Worm (Caenorhabditis elegans): ENCODE results near the gene mrpl-12.

The mrpl-12 gene

ce11 chrIII:10717479-10717878, 9.9 kb downstream of the mrpl-12 start (continued):
- TF ChIP-seq chd-7 (tag; optimal IDR thresholded peaks at IDR 0.05) (peak; percentile 60), F55B11.4 (tag; optimal IDR thresholded peaks at IDR 0.05; ENCODE audit: borderline replicate concordance, insufficient read depth) (no peak), xnd-1 (tag; optimal IDR thresholded peaks at IDR 0.05) (no peak), ZK185.1 (tag; optimal IDR thresholded peaks at IDR 0.05; ENCODE audit: poor library complexity, severe bottlenecking) (peak; percentile 69), let-526 (GFP tag; IDR thresholded peaks at IDR 0.05) (no peak; the same call in 1 of the 2 replicates), nhr-90 (tag; optimal IDR thresholded peaks at IDR 0.05) (no peak), snpc-1.1 (tag; optimal IDR thresholded peaks at IDR 0.05; ENCODE audit: insufficient read depth) (no peak), hrde-1 (tag; optimal IDR thresholded peaks at IDR 0.05; ENCODE audit: borderline replicate concordance) (no peak), B0336.3 (GFP tag; IDR thresholded peaks at IDR 0.05) (no peak), ets-4 (GFP tag; optimal IDR thresholded peaks at IDR 0.05) (no peak), lin-35 (GFP tag; optimal IDR thresholded peaks at IDR 0.05) (no peak), somi-1 (GFP tag; optimal IDR thresholded peaks at IDR 0.05) (peak; percentile 89), bed-2 (GFP tag; IDR thresholded peaks at IDR 0.05) (no peak), ztf-26 (tag; optimal IDR thresholded peaks at IDR 0.05) (peak; percentile 65), nhr-27 (tag; optimal IDR thresholded peaks at IDR 0.05) (no peak), C17E4.6 (GFP tag; IDR thresholded peaks at IDR 0.05) (no peak), cebp-2 (GFP tag; IDR thresholded peaks at IDR 0.05) (no peak), let-607 (tag; optimal IDR thresholded peaks at IDR 0.05) (peak in 1 of 2 experiments; percentile 6), C06A6.2 (GFP tag; conservative IDR thresholded peaks at IDR 0.05) (peak; percentile 53; the same call in 1 of the 2 replicates), ceh-58 (GFP tag; IDR thresholded peaks at IDR 0.05) (no peak), lir-1 (GFP tag; conservative IDR thresholded peaks at IDR 0.05) (no peak; the same call in 1 of the 2 replicates), F22D6.2 (tag; optimal IDR thresholded peaks at IDR 0.05) (peak; percentile 65), ztf-18 (tag; optimal IDR thresholded peaks at IDR 0.05) (peak; percentile 3), mcd-1 (GFP tag; IDR thresholded peaks at IDR 0.05) (peak; percentile 6; the same call in 1 of the 2 replicates), F37B4.10 (GFP tag; IDR thresholded peaks at IDR 0.05) (0 out of 2 replicates have a peak, but pooled peaks have one; percentile 52), dox-1 (GFP tag; IDR thresholded peaks at IDR 0.05) (peak; percentile 57; the same call in 1 of the 2 replicates), fkh-3 (tag; optimal IDR thresholded peaks at IDR 0.05) (no peak), lin-40 (tag; optimal IDR thresholded peaks at IDR 0.05) (peak; percentile 83), B0261.1 (tag; optimal IDR thresholded peaks at IDR 0.05) (no peak), T07F8.4 (tag; optimal IDR thresholded peaks at IDR 0.05) (no peak), ama-1 (optimal IDR thresholded peaks at IDR 0.05) (peak; percentile 75), ama-1 (GFP tag; optimal IDR thresholded peaks at IDR 0.05) (no peak), nfyb-1 (GFP tag; IDR thresholded peaks at IDR 0.05) (peak; percentile 80), repo-1 (tag; optimal IDR thresholded peaks at IDR 0.05) (no peak), egrh-3 (GFP tag; IDR thresholded peaks at IDR 0.05) (no peak), ceh-40 (GFP tag; IDR thresholded peaks at IDR 0.05) (0 out of 2 replicates have a peak, but pooled peaks have one; percentile 37), ceh-27 (GFP tag; optimal IDR thresholded peaks at IDR 0.05) (peak; percentile 32), efl-1 (GFP tag; optimal IDR thresholded peaks at IDR 0.05) (no peak), pbrm-1 (GFP tag; IDR thresholded peaks at IDR 0.05) (0 out of 2 replicates have a peak, but pooled peaks have one; percentile 7), madf-6 (GFP tag; IDR thresholded peaks at IDR 0.05) (no peak), aptf-2 (GFP tag; conservative IDR thresholded peaks at IDR 0.05) (no peak), attf-5 (GFP tag; optimal IDR thresholded peaks at IDR 0.05) (peak; percentile 46), cebp-1 (GFP tag; IDR thresholded peaks at IDR 0.05) (no peak), cebp-1 (tag; optimal IDR thresholded peaks at IDR 0.05) (peak; percentile 63)
